Worm (Caenorhabditis elegans) whole organism, L3 larva: ENCODE data around the gene fli-1.

Experiments used
- aly-2 ChIP-seq: fragments of 150-350 bp; optimal IDR thresholded peaks from 2 replicates; lab custom pipeline; 2014; ENCODE audit warnings: missing biosample characterization, missing genetic modification characterization
- ama-1 ChIP-seq: fragments of 150-350 bp; optimal IDR thresholded peaks from 2 replicates; lab custom pipeline; 2018
- ceh-16 ChIP-seq: sonication (generic microtip); optimal IDR thresholded peaks from 2 replicates; lab custom pipeline; 2017; ENCODE audit warnings: missing biosample characterization, missing genetic modification characterization
- ceh-28 ChIP-seq: fragments of 150-350 bp; optimal IDR thresholded peaks from 2 replicates; lab custom pipeline; 2014; ENCODE audit warnings: missing biosample characterization, missing genetic modification reagents, missing genetic modification characterization
- ceh-82 ChIP-seq: fragments of 150-350 bp; optimal IDR thresholded peaks from 2 replicates; lab custom pipeline; 2014; ENCODE audit warnings: missing biosample characterization, missing genetic modification characterization
- ceh-9 ChIP-seq: sonication (generic microtip); optimal IDR thresholded peaks from 2 replicates; lab custom pipeline; 2018; ENCODE audit warnings: missing biosample characterization, missing genetic modification characterization
- daf-12 ChIP-seq: fragments of 150-350 bp; optimal IDR thresholded peaks from 2 replicates; lab custom pipeline; 2014; ENCODE audit warnings: missing biosample characterization, missing genetic modification reagents, missing genetic modification characterization
- egl-27 ChIP-seq: sonication (generic microtip); optimal IDR thresholded peaks from 4 replicates; lab custom pipeline; 2017; ENCODE audit warnings: missing biosample characterization, missing genetic modification reagents, missing genetic modification characterization
- egl-5 ChIP-seq: fragments of 150-350 bp; optimal IDR thresholded peaks from 2 replicates; lab custom pipeline; 2017; ENCODE audit warnings: missing biosample characterization, missing genetic modification reagents, missing genetic modification characterization, inconsistent platforms
- elt-1 ChIP-seq: fragments of 150-350 bp; optimal IDR thresholded peaks from 2 replicates; lab custom pipeline; 2014; ENCODE audit warnings: missing biosample characterization, missing genetic modification characterization
- elt-2 ChIP-seq: sonication (generic microtip); optimal IDR thresholded peaks from 2 replicates; lab custom pipeline; 2016; ENCODE audit warnings: missing genetic modification reagents, mild to moderate bottlenecking, missing genetic modification characterization, missing compliant biosample characterization
- elt-3 ChIP-seq, 3 experiments: fragments of 150-350 bp in 1 of 3; sonication (generic microtip) in 2 of 3; optimal IDR thresholded peaks; 2 replicates in 2 of 3; 4 replicates in 1 of 3; lab custom pipeline; 2014 to 2017; ENCODE audit warnings: missing biosample characterization in 3 of 3, missing genetic modification characterization in 3 of 3
- fkh-10 ChIP-seq: sonication (generic microtip); optimal IDR thresholded peaks from 2 replicates; lab custom pipeline; 2017; ENCODE audit warnings: missing biosample characterization, missing genetic modification reagents, missing genetic modification characterization
- fos-1 ChIP-seq: fragments of 150-350 bp; optimal IDR thresholded peaks from 2 replicates; lab custom pipeline; 2014; ENCODE audit warnings: missing biosample characterization, missing genetic modification characterization
- hmg-11 ChIP-seq: sonication (generic microtip); optimal IDR thresholded peaks from 2 replicates; lab custom pipeline; 2016; ENCODE audit warnings: missing genetic modification characterization, missing compliant biosample characterization
- jun-1 ChIP-seq: fragments of 150-350 bp; optimal IDR thresholded peaks from 2 replicates; lab custom pipeline; 2014; ENCODE audit warnings: missing biosample characterization, missing genetic modification reagents, missing genetic modification characterization
- lin-15B ChIP-seq: fragments of 150-350 bp; optimal IDR thresholded peaks from 2 replicates; lab custom pipeline; 2014; ENCODE audit warnings: missing biosample characterization, missing genetic modification characterization
- lin-39 ChIP-seq: fragments of 150-350 bp; optimal IDR thresholded peaks from 2 replicates; lab custom pipeline; 2018; ENCODE audit warnings: missing biosample characterization, missing genetic modification reagents, missing genetic modification characterization
- lsy-12 ChIP-seq: sonication (generic microtip); optimal IDR thresholded peaks from 2 replicates; lab custom pipeline; 2016; ENCODE audit warnings: mild to moderate bottlenecking, missing genetic modification characterization, missing compliant biosample characterization
- mdl-1 ChIP-seq: fragments of 150-350 bp; optimal IDR thresholded peaks from 2 replicates; lab custom pipeline; 2014; ENCODE audit warnings: missing biosample characterization, missing genetic modification characterization
- mml-1 ChIP-seq: fragments of 150-350 bp; sonication (generic microtip); optimal IDR thresholded peaks from 3 replicates; lab custom pipeline; 2014; ENCODE audit warnings: missing biosample characterization, missing genetic modification characterization
- nfya-1 ChIP-seq: sonication (generic microtip); optimal IDR thresholded peaks from 2 replicates; lab custom pipeline; 2017; ENCODE audit warnings: missing genetic modification characterization, mild to moderate bottlenecking, missing compliant biosample characterization, antibody characterized with exemption, moderate library complexity; ENCODE audit not compliant: insufficient read depth
- nhr-12 ChIP-seq: fragments of 150-350 bp; optimal IDR thresholded peaks from 2 replicates; lab custom pipeline; 2014; ENCODE audit warnings: missing biosample characterization, missing genetic modification characterization
- nhr-237 ChIP-seq: fragments of 150-350 bp; optimal IDR thresholded peaks from 2 replicates; lab custom pipeline; 2014; ENCODE audit warnings: missing biosample characterization, missing genetic modification characterization
- nhr-25 ChIP-seq: sonication (generic microtip); optimal IDR thresholded peaks from 2 replicates; lab custom pipeline; 2017; ENCODE audit warnings: missing biosample characterization, missing genetic modification characterization
- nhr-43 ChIP-seq: sonication (generic microtip); optimal IDR thresholded peaks from 2 replicates; lab custom pipeline; 2016; ENCODE audit warnings: mild to moderate bottlenecking, missing genetic modification characterization, missing compliant biosample characterization; ENCODE audit not compliant: poor library complexity, severe bottlenecking
- nhr-67 ChIP-seq: fragments of 150-350 bp; optimal IDR thresholded peaks from 2 replicates; lab custom pipeline; 2014; ENCODE audit warnings: missing biosample characterization, missing genetic modification characterization
- nhr-76 ChIP-seq: fragments of 150-350 bp; sonication (generic microtip); optimal IDR thresholded peaks from 5 replicates; lab custom pipeline; 2014; ENCODE audit warnings: missing biosample characterization, missing genetic modification characterization
- nhr-77 ChIP-seq: fragments of 150-350 bp; optimal IDR thresholded peaks from 2 replicates; lab custom pipeline; 2014; ENCODE audit warnings: missing biosample characterization, missing genetic modification characterization
- pha-4 ChIP-seq: fragments of 150-350 bp; optimal IDR thresholded peaks from 2 replicates; lab custom pipeline; 2014; ENCODE audit warnings: missing biosample characterization, missing genetic modification reagents, missing genetic modification characterization
- snpc-4 ChIP-seq: fragments of 150-350 bp; optimal IDR thresholded peaks from 2 replicates; lab custom pipeline; 2014; ENCODE audit warnings: missing biosample characterization, missing genetic modification characterization
- tbx-2 ChIP-seq: sonication (generic microtip); optimal IDR thresholded peaks from 2 replicates; lab custom pipeline; 2016; ENCODE audit warnings: mild to moderate bottlenecking, missing genetic modification characterization, missing compliant biosample characterization
- unc-62 ChIP-seq: fragments of 150-350 bp; sonication (generic microtip); optimal IDR thresholded peaks from 4 replicates; lab custom pipeline; 2014; ENCODE audit warnings: missing biosample characterization, missing genetic modification reagents, missing genetic modification characterization
- ztf-11 ChIP-seq: fragments of 150-350 bp; optimal IDR thresholded peaks from 2 replicates; lab custom pipeline; 2014; ENCODE audit warnings: missing biosample characterization, missing genetic modification characterization
- ztf-4 ChIP-seq: fragments of 150-350 bp; optimal IDR thresholded peaks from 2 replicates; lab custom pipeline; 2014; ENCODE audit warnings: missing biosample characterization, missing genetic modification characterization

The fli-1 gene

ce11 chrIII:8717231-8717694, 33.7 kb upstream of the fli-1 start, which contains the start of gene mrpl-11:
Gene mrpl-11, plus strand, starts transcription at chrIII:8717644.
- TF ChIP-seq nfya-1 (peak; percentile 41), nhr-76 (tag; lab: Kevin White, UChicago) (no peak), lin-15B (tag; lab: Kevin White, UChicago) (peak; percentile 44), hmg-11 (tag; lab: Kevin White, UChicago) (peak; percentile 43), daf-12 (tag; lab: Kevin White, UChicago) (no peak), egl-5 (no peak)

ce11 chrIII:8716084-8716483, 32.5 kb upstream of the fli-1 start, which contains the start of gene B0303.14:
Gene B0303.14, minus strand, starts transcription at chrIII:8716184.
- TF ChIP-seq nhr-12: no peak
- TF ChIP-seq elt-3 (tag; optimal IDR thresholded peaks at IDR 0.05; lab: Kevin White, UChicago): no peak
- TF ChIP-seq nhr-237 (tag; lab: Kevin White, UChicago): no peak
- TF ChIP-seq fos-1 (tag; lab: Kevin White, UChicago): no peak
- TF ChIP-seq nhr-76 (tag; lab: Kevin White, UChicago): no peak
- no peak for TF ChIP-seq lsy-12
- TF ChIP-seq hmg-11 (tag; lab: Kevin White, UChicago): no peak
- no peak for TF ChIP-seq mml-1 (tag; lab: Kevin White, UChicago)
- no peak for TF ChIP-seq ceh-82 (tag; lab: Kevin White, UChicago)
- no peak for TF ChIP-seq tbx-2 (tag; lab: Kevin White, UChicago)
- no peak for TF ChIP-seq unc-62 (GFP tag; lab: Kevin White, UChicago)
- TF ChIP-seq elt-2 (tag; lab: Kevin White, UChicago): no peak
- no peak for TF ChIP-seq ceh-16
- no peak for TF ChIP-seq ztf-4
- no peak for TF ChIP-seq nhr-25 (tag; lab: Kevin White, UChicago)
- no peak for TF ChIP-seq elt-1
- no peak for TF ChIP-seq jun-1
- no peak for TF ChIP-seq egl-5
- no peak for TF ChIP-seq nhr-77 (tag; lab: Kevin White, UChicago)
- no peak for TF ChIP-seq nhr-43 (tag; lab: Kevin White, UChicago)

ce11 chrIII:8712968-8713367, 29.4 kb upstream of the fli-1 start:
- TF ChIP-seq ceh-82 (tag; lab: Kevin White, UChicago) (no peak), egl-27 (no peak), nhr-67 (tag; lab: Kevin White, UChicago) (no peak), lin-39 (no peak), snpc-4 (tag; lab: Kevin White, UChicago) (no peak)
- TF ChIP-seq, all 47 proteins: peak for 0

- TF ChIP-seq nhr-67 (tag; lab: Kevin White, UChicago) (no peak), aly-2 (tag; lab: Kevin White, UChicago) (no peak), ama-1 (lab: Kevin White, UChicago) (no peak), ztf-11 (tag; lab: Kevin White, UChicago) (no peak), fkh-10 (GFP tag; lab: Kevin White, UChicago) (no peak), jun-1 (no peak)
These were observed 26.8 kb upstream of the fli-1 start, which contains the start of gene B0303.11 for ce11 chrIII:8710310-8710709. Gene B0303.11, minus strand, starts transcription at chrIII:8710410.

- no peak for TF ChIP-seq nhr-67 (tag; lab: Kevin White, UChicago)
- no peak for TF ChIP-seq mdl-1 (tag; lab: Kevin White, UChicago)
- peak; percentile 15 for TF ChIP-seq nhr-43 (tag; lab: Kevin White, UChicago)
- TF ChIP-seq, all 47 proteins: peak for 1
These were observed 26.2 kb upstream of the fli-1 start for ce11 chrIII:8709735-8710134.

ce11 chrIII:8704765-8705164, 21.2 kb upstream of the fli-1 start, which contains the start of gene B0303.16:
Gene B0303.16, plus strand, starts transcription at chrIII:8705065.
- TF ChIP-seq fkh-10 (GFP tag; lab: Kevin White, UChicago) (no peak), nfya-1 (no peak), fos-1 (tag; lab: Kevin White, UChicago) (no peak), ceh-9 (tag; lab: Kevin White, UChicago) (no peak), pha-4 (tag; lab: Kevin White, UChicago) (no peak), ceh-28 (tag; lab: Kevin White, UChicago) (no peak)
